Fruit fly (Drosophila melanogaster) whole organism, prepupa: Measurements from ENCODE around the gene Atat.

Source experiments
- Blimp-1 ChIP-seq: fragments of 200-800 bp; sonication (Bioruptor generic); optimal IDR thresholded peaks from 3 replicates; lab custom pipeline; 2017; ENCODE audit warnings: missing biosample characterization, missing genetic modification characterization, mild to moderate bottlenecking, moderate library complexity, missing genetic modification reagents
- CG10631 ChIP-seq: fragments of 200-800 bp; sonication (Bioruptor generic); optimal IDR thresholded peaks from 2 replicates; lab custom pipeline; 2016; ENCODE audit warnings: missing biosample characterization, missing genetic modification characterization
- CG11294 ChIP-seq: fragments of 200-800 bp; sonication (Bioruptor generic); IDR thresholded peaks from 2 replicates; pipeline ENCODE4 v1.3.6; 2022; ENCODE audit warnings: missing biosample characterization, missing genetic modification characterization
- CG11762 ChIP-seq: fragments of 200-800 bp; sonication (Bioruptor generic); optimal IDR thresholded peaks from 3 replicates; lab custom pipeline; 2016; ENCODE audit warnings: missing biosample characterization, missing genetic modification characterization; ENCODE audit not compliant: insufficient read depth
- CG11902 ChIP-seq: fragments of 200-800 bp; sonication (Bioruptor generic); optimal IDR thresholded peaks from 3 replicates; lab custom pipeline; 2016; ENCODE audit warnings: missing biosample characterization, missing genetic modification characterization
- CG15336 ChIP-seq: fragments of 200-800 bp; sonication (Bioruptor generic); IDR thresholded peaks from 2 replicates; pipeline ENCODE4 v1.3.6; 2022; ENCODE audit warnings: missing biosample characterization, missing genetic modification characterization
- CG1621 ChIP-seq: fragments of 200-800 bp; sonication (Bioruptor generic); optimal IDR thresholded peaks from 3 replicates; lab custom pipeline; 2018; ENCODE audit warnings: missing biosample characterization, mild to moderate bottlenecking, missing genetic modification characterization
- CG16779 ChIP-seq: fragments of 200-800 bp; sonication (Bioruptor generic); optimal IDR thresholded peaks from 3 replicates; lab custom pipeline; 2017; ENCODE audit warnings: missing biosample characterization, mild to moderate bottlenecking, missing genetic modification characterization
- CG31627 ChIP-seq: fragments of 200-800 bp; sonication (Bioruptor generic); optimal IDR thresholded peaks from 3 replicates; lab custom pipeline; 2016; ENCODE audit warnings: missing biosample characterization, missing genetic modification characterization
- CG32006 ChIP-seq: fragments of 200-800 bp; sonication (Bioruptor generic); optimal IDR thresholded peaks from 3 replicates; lab custom pipeline; 2017; ENCODE audit warnings: missing biosample characterization, mild to moderate bottlenecking, missing genetic modification characterization
- CG34406 ChIP-seq: fragments of 200-800 bp; sonication (Bioruptor generic); optimal IDR thresholded peaks from 3 replicates; lab custom pipeline; 2016; ENCODE audit warnings: missing biosample characterization, missing genetic modification characterization
- CG3919 ChIP-seq: fragments of 200-800 bp; sonication (Bioruptor generic); optimal IDR thresholded peaks from 3 replicates; lab custom pipeline; 2016; ENCODE audit warnings: missing biosample characterization, missing genetic modification characterization
- CG6163 ChIP-seq: fragments of 200-800 bp; sonication (Bioruptor generic); IDR thresholded peaks from 3 replicates; pipeline ENCODE4 v1.3.6; 2022; ENCODE audit warnings: missing biosample characterization, missing genetic modification characterization
- CG6276 ChIP-seq: fragments of 200-800 bp; sonication (Bioruptor generic); optimal IDR thresholded peaks from 2 replicates; lab custom pipeline; 2017; ENCODE audit warnings: missing biosample characterization, mild to moderate bottlenecking, missing genetic modification characterization
- CG6792 ChIP-seq: fragments of 200-800 bp; sonication (Bioruptor generic); optimal IDR thresholded peaks from 3 replicates; lab custom pipeline; 2016; ENCODE audit warnings: missing biosample characterization, missing genetic modification characterization
- CG6808 ChIP-seq: fragments of 200-800 bp; sonication (Bioruptor generic); optimal IDR thresholded peaks from 3 replicates; lab custom pipeline; 2017; ENCODE audit warnings: missing biosample characterization, missing genetic modification characterization, mild to moderate bottlenecking, moderate library complexity, missing genetic modification reagents
- CG8119 ChIP-seq: fragments of 200-800 bp; sonication (Bioruptor generic); IDR thresholded peaks from 3 replicates; pipeline ENCODE4 v1.3.6; 2022; ENCODE audit warnings: missing biosample characterization, missing genetic modification characterization
- CG8319 ChIP-seq: fragments of 200-800 bp; sonication (Bioruptor generic); optimal IDR thresholded peaks from 3 replicates; lab custom pipeline; 2016; ENCODE audit warnings: missing biosample characterization, missing genetic modification characterization
- CG8632 ChIP-seq: fragments of 200-800 bp; sonication (Bioruptor generic); optimal IDR thresholded peaks from 3 replicates; lab custom pipeline; 2016; ENCODE audit warnings: missing biosample characterization, missing genetic modification characterization
- Eip75B ChIP-seq: fragments of 200-800 bp; sonication (Bioruptor generic); optimal IDR thresholded peaks from 3 replicates; lab custom pipeline; 2016; ENCODE audit warnings: missing biosample characterization, missing genetic modification characterization
- Eip78C ChIP-seq: fragments of 200-800 bp; sonication (Bioruptor generic); peaks from one replicate; lab custom pipeline; 2016; ENCODE audit warnings: missing biosample characterization, missing genetic modification characterization
- Ets96B ChIP-seq: fragments of 200-800 bp; optimal IDR thresholded peaks from 2 replicates; lab custom pipeline; 2019; ENCODE audit warnings: missing biosample characterization, mild to moderate bottlenecking, missing genetic modification characterization, moderate library complexity
- Gug ChIP-seq: fragments of 200-800 bp; sonication (Bioruptor generic); IDR thresholded peaks from 2 replicates; pipeline ENCODE4 v1.3.6; 2022; ENCODE audit warnings: missing biosample characterization, missing genetic modification characterization
- Hr39 ChIP-seq: fragments of 200-800 bp; sonication (Bioruptor generic); optimal IDR thresholded peaks from 2 replicates; lab custom pipeline; 2016; ENCODE audit warnings: missing biosample characterization, missing genetic modification characterization
- Hr4 ChIP-seq: fragments of 200-800 bp; sonication (Bioruptor generic); optimal IDR thresholded peaks from 3 replicates; lab custom pipeline; 2016; ENCODE audit warnings: missing biosample characterization, missing genetic modification characterization
- Lpt ChIP-seq: fragments of 200-800 bp; sonication (Bioruptor generic); optimal IDR thresholded peaks from 3 replicates; lab custom pipeline; 2016; ENCODE audit warnings: missing biosample characterization, missing genetic modification characterization
- Met ChIP-seq: fragments of 200-800 bp; sonication (Bioruptor generic); optimal IDR thresholded peaks from 3 replicates; lab custom pipeline; 2016; ENCODE audit warnings: missing biosample characterization, missing genetic modification characterization
- Smox ChIP-seq: fragments of 200-800 bp; sonication (Bioruptor generic); optimal IDR thresholded peaks from 3 replicates; lab custom pipeline; 2016; ENCODE audit warnings: missing biosample characterization, missing genetic modification characterization
- Sox102F ChIP-seq: fragments of 200-800 bp; sonication (Bioruptor generic); optimal IDR thresholded peaks from 2 replicates; lab custom pipeline; 2016; ENCODE audit warnings: missing biosample characterization, mild to moderate bottlenecking, missing genetic modification characterization
- Sox14 ChIP-seq: fragments of 200-800 bp; sonication (Bioruptor generic); optimal IDR thresholded peaks from 3 replicates; lab custom pipeline; 2016; ENCODE audit warnings: missing biosample characterization, missing genetic modification characterization
- achi ChIP-seq: fragments of 200-800 bp; sonication (Bioruptor generic); optimal IDR thresholded peaks from 3 replicates; lab custom pipeline; 2016; ENCODE audit warnings: missing biosample characterization, missing genetic modification characterization
- cyc ChIP-seq: fragments of 200-800 bp; sonication (Bioruptor generic); optimal IDR thresholded peaks from 3 replicates; lab custom pipeline; 2016; ENCODE audit warnings: missing biosample characterization, missing genetic modification characterization
- esn ChIP-seq: fragments of 200-800 bp; sonication (Bioruptor generic); optimal IDR thresholded peaks from 2 replicates; lab custom pipeline; 2016; ENCODE audit warnings: missing biosample characterization, mild to moderate bottlenecking, missing genetic modification characterization, moderate library complexity
- fd59A ChIP-seq: fragments of 200-800 bp; sonication (Bioruptor generic); optimal IDR thresholded peaks from 2 replicates; lab custom pipeline; 2017; ENCODE audit warnings: missing biosample characterization, mild to moderate bottlenecking, missing genetic modification characterization, missing genetic modification reagents
- fd85E ChIP-seq: fragments of 200-800 bp; sonication (Bioruptor generic); optimal IDR thresholded peaks from 3 replicates; lab custom pipeline; 2016; ENCODE audit warnings: missing biosample characterization, missing genetic modification characterization
- pdm3 ChIP-seq: fragments of 200-800 bp; sonication (Bioruptor generic); optimal IDR thresholded peaks from 3 replicates; lab custom pipeline; 2016; ENCODE audit warnings: missing biosample characterization, missing genetic modification characterization
- salr ChIP-seq, 2 experiments: fragments of 200-800 bp; sonication (Bioruptor generic); optimal IDR thresholded peaks; 3 replicates each; lab custom pipeline; 2016 to 2018; ENCODE audit warnings: missing biosample characterization in 2 of 2, missing genetic modification characterization in 2 of 2, mild to moderate bottlenecking in 1 of 2
- spab ChIP-seq: fragments of 200-800 bp; sonication (Bioruptor generic); optimal IDR thresholded peaks from 2 replicates; lab custom pipeline; 2017; ENCODE audit warnings: missing biosample characterization, mild to moderate bottlenecking, missing genetic modification characterization, missing genetic modification reagents
- svp ChIP-seq: fragments of 200-800 bp; sonication (Bioruptor generic); peaks from one replicate; lab custom pipeline; 2016; ENCODE audit warnings: missing biosample characterization, missing genetic modification characterization
- topi ChIP-seq: fragments of 200-800 bp; sonication (Bioruptor generic); optimal IDR thresholded peaks from 3 replicates; lab custom pipeline; 2016; ENCODE audit warnings: missing biosample characterization, missing genetic modification characterization
- vri ChIP-seq: fragments of 200-800 bp; sonication (Bioruptor generic); optimal IDR thresholded peaks from 3 replicates; lab custom pipeline; 2016; ENCODE audit warnings: missing biosample characterization, mild to moderate bottlenecking, missing genetic modification characterization

Gene Atat

DNA sequence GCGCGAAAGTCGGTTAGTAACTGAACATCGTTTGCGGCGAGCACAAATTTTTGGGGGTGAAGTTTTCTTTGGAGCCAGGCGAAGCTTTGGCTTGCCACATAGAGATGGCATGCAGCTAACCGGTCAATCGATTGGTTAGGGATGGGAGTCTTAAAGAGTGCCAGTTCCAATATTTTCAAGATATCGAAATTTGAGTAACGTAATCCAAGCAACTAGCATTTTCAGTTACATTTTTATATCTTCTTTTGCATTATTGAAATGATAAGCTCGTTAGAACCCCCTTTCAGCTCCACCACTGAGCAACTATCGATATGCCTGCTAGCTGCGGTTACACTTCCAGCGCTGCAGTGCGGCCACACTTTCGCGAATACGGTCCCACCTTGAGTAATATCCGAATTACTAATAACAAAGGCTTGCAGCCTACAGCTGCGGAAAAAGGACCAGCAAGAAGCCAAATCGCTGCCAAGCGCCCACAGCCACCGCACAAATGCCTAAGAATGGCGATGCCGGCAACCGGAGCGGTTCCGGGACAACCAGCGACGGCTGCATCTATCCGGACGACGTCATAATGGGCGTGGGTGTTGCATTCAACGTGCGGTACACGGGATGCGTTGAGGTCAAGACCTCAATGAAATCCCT, at the start of gene Atat, which contains the start of gene Shc (continued):
- peak; percentile 99 for TF ChIP-seq cyc (GFP tag; lab: Kevin White, UChicago)
- TF ChIP-seq CG15336: peak; percentile 95
- peak; percentile 99 for TF ChIP-seq CG3919 (GFP tag; lab: Kevin White, UChicago)
- TF ChIP-seq CG16779: peak; percentile 94
- TF ChIP-seq topi (GFP tag; lab: Kevin White, UChicago): peak; percentile 99
- peak; percentile 98 for TF ChIP-seq Met (GFP tag; lab: Kevin White, UChicago)
- TF ChIP-seq esn (GFP tag; lab: Kevin White, UChicago): peak; percentile 99
- peak; percentile 100 for TF ChIP-seq Sox14 (GFP tag; lab: Kevin White, UChicago)
- peak; percentile 97 for TF ChIP-seq Lpt (GFP tag; lab: Kevin White, UChicago)
- TF ChIP-seq, all 60 proteins: peak for 60

DNA sequence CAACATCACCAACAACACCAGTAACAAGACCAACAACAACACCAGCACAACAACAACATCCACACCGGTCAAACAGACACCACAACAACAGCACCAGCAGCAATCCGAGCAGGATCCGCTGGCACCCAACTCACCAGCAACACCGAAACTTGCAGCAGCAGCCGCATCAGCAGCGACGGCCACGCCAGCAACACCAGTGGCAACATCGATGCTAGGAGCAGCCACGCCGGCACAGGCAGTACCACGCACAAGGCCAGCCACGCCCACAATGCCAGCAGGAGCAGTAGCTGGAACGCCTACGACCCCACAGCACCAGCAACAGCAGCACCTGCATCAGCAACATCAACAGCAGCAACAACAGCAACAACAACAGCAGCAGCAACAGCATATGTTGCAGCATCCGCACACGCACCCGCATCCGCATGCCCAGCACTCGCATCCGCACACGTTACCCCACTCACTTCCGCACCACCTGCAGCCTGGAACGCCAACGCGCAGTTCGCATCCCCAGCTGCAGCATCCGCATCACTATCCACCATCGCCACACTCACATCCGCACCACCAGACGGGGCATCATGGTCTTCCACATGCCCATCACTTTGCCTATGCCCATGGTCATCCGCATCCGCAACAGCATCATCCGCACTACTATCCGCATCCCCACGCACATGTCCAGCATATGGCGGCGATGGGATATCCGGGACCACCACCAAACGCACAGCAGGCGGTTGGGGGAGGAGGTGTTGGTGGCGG, 44.8 kb upstream of the Atat start:
- TF ChIP-seq Lpt (GFP tag; lab: Kevin White, UChicago) (no peak), CG8319 (GFP tag; lab: Kevin White, UChicago) (no peak), CG16779 (no peak), CG11902 (no peak), CG6163 (GFP tag; lab: Robert Waterston, UW) (no peak), CG31627 (GFP tag; lab: Kevin White, UChicago) (no peak), CG6276 (GFP tag; lab: Kevin White, UChicago) (no peak), Smox (GFP tag; lab: Kevin White, UChicago) (no peak)

- TF ChIP-seq Eip75B (GFP tag; lab: Kevin White, UChicago): no peak
- peak; percentile 19 for TF ChIP-seq Eip78C
- no peak for TF ChIP-seq Lpt (GFP tag; lab: Kevin White, UChicago)
- TF ChIP-seq, all 60 proteins: peak for 1
Observed at dm6 chr3L:9469079-9469478, 42.5 kb upstream of the Atat start.

DNA sequence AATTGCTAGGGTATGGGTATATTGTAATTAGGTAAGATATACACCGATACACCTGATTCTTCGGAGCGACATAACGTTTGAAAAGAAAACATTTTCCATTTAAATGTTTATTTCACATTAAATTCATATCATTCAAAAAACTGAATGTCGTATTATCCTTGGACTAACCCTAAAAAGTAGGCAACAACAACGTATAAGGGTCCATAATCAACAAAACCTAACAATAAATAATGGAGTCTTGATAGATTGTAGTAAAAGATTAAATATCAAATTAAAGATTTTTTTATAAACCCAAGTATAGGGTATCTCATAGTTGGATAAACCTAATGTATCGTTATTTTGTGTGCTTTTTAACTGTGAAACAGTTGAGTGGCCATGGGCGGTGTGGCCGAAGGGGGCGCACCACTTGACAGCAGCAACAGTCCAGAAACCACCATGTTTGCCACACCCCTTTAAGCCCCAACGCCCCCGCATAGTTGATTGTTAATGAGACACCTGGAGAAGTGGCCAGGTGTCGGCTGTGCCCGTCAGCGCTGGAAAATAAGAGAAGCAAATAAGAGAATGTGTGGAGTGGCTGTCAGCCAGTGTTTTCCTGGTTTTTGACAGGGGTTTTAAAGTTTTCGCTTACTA, 41.8 kb upstream of the Atat start:
- TF ChIP-seq CG6792 (GFP tag; lab: Kevin White, UChicago) (no peak), Sox14 (GFP tag; lab: Kevin White, UChicago) (peak; percentile 20), fd85E (GFP tag; lab: Kevin White, UChicago) (no peak), CG6276 (GFP tag; lab: Kevin White, UChicago) (no peak), CG16779 (no peak), cyc (GFP tag; lab: Kevin White, UChicago) (peak; percentile 3), CG1621 (tag; lab: Kevin White, UChicago) (no peak), Met (GFP tag; lab: Kevin White, UChicago) (peak; percentile 17), CG8632 (GFP tag; lab: Kevin White, UChicago) (no peak), Hr39 (GFP tag; lab: Kevin White, UChicago) (peak; percentile 19), Eip78C (peak; percentile 66), salr (GFP tag; optimal IDR thresholded peaks at IDR 0.05; lab: Kevin White, UChicago) (peak in 1 of 2 experiments; percentile 45), CG3919 (GFP tag; lab: Kevin White, UChicago) (no peak), fd59A (GFP tag; lab: Kevin White, UChicago) (no peak), svp (GFP tag; lab: Kevin White, UChicago) (peak; percentile 67), CG31627 (GFP tag; lab: Kevin White, UChicago) (peak; percentile 29), CG8319 (GFP tag; lab: Kevin White, UChicago) (no peak), topi (GFP tag; lab: Kevin White, UChicago) (peak; percentile 23), Ets96B (tag; lab: Kevin White, UChicago) (no peak), CG8119 (GFP tag; lab: Robert Waterston, UW) (no peak), achi (GFP tag; lab: Kevin White, UChicago) (no peak), CG11294 (GFP tag; lab: Robert Waterston, UW) (no peak), CG34406 (GFP tag; lab: Kevin White, UChicago) (no peak), CG11762 (GFP tag; lab: Kevin White, UChicago) (no peak), Blimp-1 (GFP tag; lab: Kevin White, UChicago) (no peak), Hr4 (GFP tag; lab: Kevin White, UChicago) (peak; percentile 59), esn (GFP tag; lab: Kevin White, UChicago) (no peak), Sox102F (GFP tag; lab: Kevin White, UChicago) (no peak), CG10631 (GFP tag; lab: Kevin White, UChicago) (no peak), Gug (GFP tag; lab: Robert Waterston, UW) (no peak), spab (no peak), CG6808 (GFP tag; lab: Kevin White, UChicago) (no peak), vri (GFP tag; lab: Kevin White, UChicago) (no peak), CG32006 (GFP tag; lab: Kevin White, UChicago) (peak; percentile 62), pdm3 (peak; percentile 28)
